4 fruit fly cellular contexts compared by ENCODE assay signal in genomic region chr2L:125364-126252, dm6.
TF ChIP-seq lines count a peak whose summit lies in the region.

No protein-coding gene starts in this region.

- TF ChIP-seq CTCF in whole organism, embryonic (GFP tag; optimal IDR thresholded peaks at IDR 0.05; lab: Kevin White, UChicago): peak; percentile 12

TF ChIP-seq in whole organism, adult, 20 proteins besides CTCF, POLR2A, EP300 and RAD21:
- TF ChIP-seq CG7101 (tag; optimal IDR thresholded peaks at IDR 0.05; lab: Kevin White, UChicago) (peak; percentile 44), tj (GFP tag; optimal IDR thresholded peaks at IDR 0.05; lab: Kevin White, UChicago) (peak; percentile 37), CG11617 (GFP tag; optimal IDR thresholded peaks at IDR 0.05; lab: Kevin White, UChicago) (no peak), cic (GFP tag; optimal IDR thresholded peaks at IDR 0.05; lab: Kevin White, UChicago) (peak; percentile 64), Clk (GFP tag; optimal IDR thresholded peaks at IDR 0.05; lab: Kevin White, UChicago) (no peak), Crg-1 (GFP tag; optimal IDR thresholded peaks at IDR 0.05; lab: Kevin White, UChicago) (no peak), CG33017 (tag; optimal IDR thresholded peaks at IDR 0.05; lab: Kevin White, UChicago) (peak; percentile 42), CG7045 (GFP tag; optimal IDR thresholded peaks at IDR 0.05; lab: Kevin White, UChicago) (peak; percentile 50), ovo (GFP tag; optimal IDR thresholded peaks at IDR 0.05; lab: Kevin White, UChicago) (no peak), CG12768 (GFP tag; optimal IDR thresholded peaks at IDR 0.05; lab: Kevin White, UChicago) (peak; percentile 90), toe (GFP tag; optimal IDR thresholded peaks at IDR 0.05; lab: Kevin White, UChicago) (peak; percentile 75), cnc (optimal IDR thresholded peaks at IDR 0.05; lab: Kevin White, UChicago) (no peak), Hr96 (GFP tag; optimal IDR thresholded peaks at IDR 0.05; lab: Kevin White, UChicago) (peak; percentile 12), Mnt (GFP tag; optimal IDR thresholded peaks at IDR 0.05; lab: Kevin White, UChicago) (peak; percentile 74), CG5204 (GFP tag; optimal IDR thresholded peaks at IDR 0.05; lab: Kevin White, UChicago) (no peak), CG14711 (tag; optimal IDR thresholded peaks at IDR 0.05; lab: Kevin White, UChicago) (no peak), kay (GFP tag; lab: Kevin White, UChicago; ENCODE audit: borderline replicate concordance) (peak; percentile 88)

TF ChIP-seq in whole organism, embryonic, 481 proteins besides CTCF, POLR2A, EP300 and RAD21 (continues in another document):
- TF ChIP-seq grn (GFP tag; optimal IDR thresholded peaks at IDR 0.05; lab: Kevin White, UChicago): peak; percentile 11
- no peak for TF ChIP-seq Bdp1 (GFP tag; optimal IDR thresholded peaks at IDR 0.05; lab: Kevin White, UChicago)
- TF ChIP-seq CG13296 (GFP tag; optimal IDR thresholded peaks at IDR 0.05; lab: Kevin White, UChicago): peak; percentile 59
- no peak for TF ChIP-seq CG7745 (tag; optimal IDR thresholded peaks at IDR 0.05; lab: Kevin White, UChicago)
- TF ChIP-seq PHDP (tag; optimal IDR thresholded peaks at IDR 0.05; lab: Kevin White, UChicago): no peak
- TF ChIP-seq CG1024 (GFP tag; IDR thresholded peaks at IDR 0.05; lab: Robert Waterston, UW): no peak
- no peak for TF ChIP-seq lov (optimal IDR thresholded peaks at IDR 0.05; lab: Kevin White, UChicago)
- TF ChIP-seq lov (GFP tag; IDR thresholded peaks at IDR 0.05; lab: Robert Waterston, UW): no peak
- TF ChIP-seq CG11247 (GFP tag; IDR thresholded peaks at IDR 0.05; lab: Robert Waterston, UW): no peak
- no peak for TF ChIP-seq CG1529 (GFP tag; optimal IDR thresholded peaks at IDR 0.05; lab: Kevin White, UChicago)
- no peak for TF ChIP-seq Side (GFP tag; optimal IDR thresholded peaks at IDR 0.05; lab: Kevin White, UChicago)
- TF ChIP-seq CG34376 (GFP tag; optimal IDR thresholded peaks at IDR 0.05; lab: Kevin White, UChicago): peak; percentile 84
- no peak for TF ChIP-seq Myb (GFP tag; optimal IDR thresholded peaks at IDR 0.05; lab: Kevin White, UChicago)
- TF ChIP-seq az2 (GFP tag; optimal IDR thresholded peaks at IDR 0.05; lab: Kevin White, UChicago): no peak
- TF ChIP-seq lmd (GFP tag; IDR thresholded peaks at IDR 0.05; lab: Robert Waterston, UW): no peak
- peak; percentile 34 for TF ChIP-seq ftz-f1 (GFP tag; optimal IDR thresholded peaks at IDR 0.05; lab: Kevin White, UChicago)
- TF ChIP-seq CG9797 (GFP tag; optimal IDR thresholded peaks at IDR 0.05; lab: Kevin White, UChicago): no peak
- peak; percentile 48 for TF ChIP-seq lab (GFP tag; optimal IDR thresholded peaks at IDR 0.05; lab: Kevin White, UChicago)
- TF ChIP-seq cg (GFP tag; optimal IDR thresholded peaks at IDR 0.05; lab: Kevin White, UChicago): peak; percentile 24
- TF ChIP-seq CG11398 (GFP tag; optimal IDR thresholded peaks at IDR 0.05; lab: Kevin White, UChicago): no peak
- 0 out of 4 replicates have a peak, but pooled peaks have one; percentile 48 for TF ChIP-seq chinmo (GFP tag; IDR thresholded peaks at IDR 0.05; lab: Robert Waterston, UW; ENCODE audit: partially characterized antibody)
- TF ChIP-seq sd (tag; optimal IDR thresholded peaks at IDR 0.05; lab: Kevin White, UChicago): peak; percentile 40
- TF ChIP-seq CG12769 (tag; optimal IDR thresholded peaks at IDR 0.05; lab: Kevin White, UChicago): peak; percentile 59
- TF ChIP-seq eve (GFP tag; optimal IDR thresholded peaks at IDR 0.05; lab: Kevin White, UChicago): peak in 1 of 2 experiments; percentile 81
- TF ChIP-seq knrl (GFP tag; IDR thresholded peaks at IDR 0.05; lab: Robert Waterston, UW; ENCODE audit: partially characterized antibody): no peak
- TF ChIP-seq Hmx (GFP tag; optimal IDR thresholded peaks at IDR 0.05; lab: Kevin White, UChicago): no peak

TF ChIP-seq in whole organism, prepupa, 60 proteins besides CTCF, POLR2A, EP300 and RAD21:
- TF ChIP-seq CG8319 (GFP tag; optimal IDR thresholded peaks at IDR 0.05; lab: Kevin White, UChicago): no peak
- peak; percentile 7 for TF ChIP-seq fkh (GFP tag; optimal IDR thresholded peaks at IDR 0.05; lab: Kevin White, UChicago)
- no peak for TF ChIP-seq net (GFP tag; optimal IDR thresholded peaks at IDR 0.05; lab: Kevin White, UChicago)
- TF ChIP-seq Eip78C (GFP tag; lab: Kevin White, UChicago): peak; percentile 60
- TF ChIP-seq cyc (GFP tag; optimal IDR thresholded peaks at IDR 0.05; lab: Kevin White, UChicago): no peak
- TF ChIP-seq CG6276 (GFP tag; optimal IDR thresholded peaks at IDR 0.05; lab: Kevin White, UChicago): peak; percentile 41
- TF ChIP-seq CG16779 (tag; optimal IDR thresholded peaks at IDR 0.05; lab: Kevin White, UChicago): no peak
- TF ChIP-seq CG1621 (tag; optimal IDR thresholded peaks at IDR 0.05; lab: Kevin White, UChicago): no peak
- TF ChIP-seq svp (GFP tag; lab: Kevin White, UChicago): peak; percentile 91
- no peak for TF ChIP-seq Blimp-1 (GFP tag; optimal IDR thresholded peaks at IDR 0.05; lab: Kevin White, UChicago)
- no peak for TF ChIP-seq Sox15 (GFP tag; optimal IDR thresholded peaks at IDR 0.05; lab: Kevin White, UChicago)
- peak; percentile 20 for TF ChIP-seq vri (GFP tag; optimal IDR thresholded peaks at IDR 0.05; lab: Kevin White, UChicago)

TF ChIP-seq in whole organism, wandering third instar larva, 38 proteins besides CTCF, POLR2A, EP300 and RAD21:
- TF ChIP-seq Hnf4 (GFP tag; optimal IDR thresholded peaks at IDR 0.05; lab: Kevin White, UChicago) (peak; percentile 32), jim (GFP tag; optimal IDR thresholded peaks at IDR 0.05; lab: Kevin White, UChicago) (no peak)
TF ChIP-seq in whole organism, wandering third instar larva: peak in this region for 1.
